Worm (Caenorhabditis elegans) whole organism, L1 larva: ENCODE results near the gene T04C12.11.
A peak's percentile ranks its signal among the peaks of the same experiment; 100 is the strongest.

Experiments used
- C04F5.9 ChIP-seq: sonication (generic microtip); optimal IDR thresholded peaks from 2 replicates; lab custom pipeline; 2016; ENCODE audit warnings: missing genetic modification characterization, missing compliant biosample characterization
- F16B12.6 ChIP-seq: fragments of 150-350 bp; optimal IDR thresholded peaks from 2 replicates; lab custom pipeline; 2014; ENCODE audit warnings: missing biosample characterization, missing genetic modification characterization
- aha-1 ChIP-seq: fragments of 150-350 bp; optimal IDR thresholded peaks from 2 replicates; lab custom pipeline; 2014; ENCODE audit warnings: missing biosample characterization, missing genetic modification characterization
- alr-1 ChIP-seq: fragments of 200-800 bp; sonication (Bioruptor generic); optimal IDR thresholded peaks from 2 replicates; lab custom pipeline; 2018; ENCODE audit warnings: borderline replicate concordance, mild to moderate bottlenecking, missing genetic modification characterization, missing compliant biosample characterization
- blmp-1 ChIP-seq: fragments of 150-350 bp; optimal IDR thresholded peaks from 2 replicates; lab custom pipeline; 2014; ENCODE audit warnings: missing biosample characterization, missing genetic modification characterization
- ceh-63 ChIP-seq: fragments of 200-800 bp; sonication (Bioruptor generic); optimal IDR thresholded peaks from 2 replicates; lab custom pipeline; 2018; ENCODE audit warnings: mild to moderate bottlenecking, missing genetic modification characterization, missing compliant biosample characterization
- ceh-90 ChIP-seq: sonication (generic microtip); optimal IDR thresholded peaks from 2 replicates; lab custom pipeline; 2016; ENCODE audit warnings: missing genetic modification characterization, missing compliant biosample characterization
- efl-1 ChIP-seq, 4 experiments: fragments of 150-350 bp; optimal IDR thresholded peaks in 3 of 4; peaks in 1 of 4; 1 replicate in 1 of 4; 2 replicates in 3 of 4; lab custom pipeline; 2014; ENCODE audit warnings: missing biosample characterization in 2 of 4, missing genetic modification characterization in 2 of 4, missing genetic modification reagents in 2 of 4
- egl-13 ChIP-seq: sonication (generic microtip); optimal IDR thresholded peaks from 2 replicates; lab custom pipeline; 2016; ENCODE audit warnings: missing genotype, missing genetic modification reagents, missing genetic modification characterization, missing compliant biosample characterization
- elt-2 ChIP-seq: sonication (generic microtip); optimal IDR thresholded peaks from 2 replicates; lab custom pipeline; 2016; ENCODE audit warnings: missing genetic modification characterization, mild to moderate bottlenecking, inconsistent platforms, missing compliant biosample characterization, missing genetic modification reagents
- fkh-8 ChIP-seq: sonication (generic microtip); optimal IDR thresholded peaks from 2 replicates; lab custom pipeline; 2016; ENCODE audit warnings: mild to moderate bottlenecking, missing genetic modification characterization, missing compliant biosample characterization
- hlh-4 ChIP-seq: sonication (generic microtip); optimal IDR thresholded peaks from 2 replicates; lab custom pipeline; 2016; ENCODE audit warnings: mild to moderate bottlenecking, missing genetic modification characterization, missing compliant biosample characterization
- isw-1 ChIP-seq: fragments of 200-800 bp; sonication (Bioruptor generic); IDR thresholded peaks from 2 replicates; pipeline ENCODE4 v1.3.6; 2022; ENCODE audit warnings: missing genetic modification characterization, missing compliant biosample characterization
- lin-13 ChIP-seq: fragments of 150-350 bp; optimal IDR thresholded peaks from 2 replicates; lab custom pipeline; 2014; ENCODE audit warnings: missing biosample characterization, missing genetic modification reagents, missing genetic modification characterization
- lin-14 ChIP-seq: fragments of 200-800 bp; sonication (Bioruptor generic); optimal IDR thresholded peaks from 2 replicates; lab custom pipeline; 2018; ENCODE audit warnings: mild to moderate bottlenecking, missing genetic modification characterization, moderate library complexity, missing compliant biosample characterization
- lin-35 ChIP-seq, 2 experiments: fragments of 150-350 bp; optimal IDR thresholded peaks; 2 replicates each; lab custom pipeline; 2014; ENCODE audit warnings: missing biosample characterization in 2 of 2, missing genetic modification characterization in 2 of 2, missing genetic modification reagents in 2 of 2
- mab-9 ChIP-seq: fragments of 200-800 bp; sonication (Bioruptor generic); IDR thresholded peaks from 2 replicates; pipeline ENCODE4 v1.3.6; 2022; ENCODE audit warnings: missing genetic modification reagents, missing genetic modification characterization, missing compliant biosample characterization
- mep-1 ChIP-seq: fragments of 150-350 bp; optimal IDR thresholded peaks from 2 replicates; lab custom pipeline; 2014; ENCODE audit warnings: missing biosample characterization, missing genetic modification characterization
- nhr-47 ChIP-seq: sonication (generic microtip); optimal IDR thresholded peaks from 2 replicates; lab custom pipeline; 2016; ENCODE audit warnings: mild to moderate bottlenecking, missing genetic modification characterization, moderate library complexity, missing compliant biosample characterization
- nhr-71 ChIP-seq: sonication (generic microtip); optimal IDR thresholded peaks from 2 replicates; lab custom pipeline; 2016; ENCODE audit warnings: mild to moderate bottlenecking, missing genetic modification characterization, moderate library complexity, missing compliant biosample characterization
- nhr-76 ChIP-seq: sonication (generic microtip); optimal IDR thresholded peaks from 2 replicates; lab custom pipeline; 2017; ENCODE audit warnings: missing biosample characterization, missing genetic modification characterization
- nhr-85 ChIP-seq: sonication (generic microtip); peaks from one replicate; lab custom pipeline; 2016; ENCODE audit warnings: missing genetic modification characterization, inconsistent platforms, missing compliant biosample characterization
- nhr-90 ChIP-seq: sonication (generic microtip); optimal IDR thresholded peaks from 2 replicates; lab custom pipeline; 2016; ENCODE audit warnings: mild to moderate bottlenecking, missing genetic modification characterization, missing compliant biosample characterization; ENCODE audit not compliant: poor library complexity
- pag-3 ChIP-seq: sonication (generic microtip); optimal IDR thresholded peaks from 2 replicates; lab custom pipeline; 2017; ENCODE audit warnings: missing genetic modification characterization, mild to moderate bottlenecking, missing compliant biosample characterization, antibody characterized with exemption, borderline replicate concordance; ENCODE audit not compliant: insufficient read depth
- rnt-1 ChIP-seq: sonication (generic microtip); optimal IDR thresholded peaks from 2 replicates; lab custom pipeline; 2016; ENCODE audit warnings: mild to moderate bottlenecking, missing genetic modification characterization, moderate library complexity, missing compliant biosample characterization
- sptf-1 ChIP-seq: fragments of 150-350 bp; optimal IDR thresholded peaks from 2 replicates; lab custom pipeline; 2014; ENCODE audit warnings: missing biosample characterization, missing genetic modification characterization
- sup-37 ChIP-seq: fragments of 200-800 bp; sonication (Bioruptor generic); optimal IDR thresholded peaks from 2 replicates; lab custom pipeline; 2018; ENCODE audit warnings: mild to moderate bottlenecking, missing genetic modification characterization, missing compliant biosample characterization
- unc-130 ChIP-seq: fragments of 150-350 bp; optimal IDR thresholded peaks from 2 replicates; lab custom pipeline; 2017; ENCODE audit warnings: missing biosample characterization, missing genetic modification characterization, inconsistent platforms
- unc-30 ChIP-seq: sonication (generic microtip); optimal IDR thresholded peaks from 2 replicates; lab custom pipeline; 2017; ENCODE audit warnings: missing biosample characterization, missing genetic modification characterization
- unc-86 ChIP-seq: sonication (generic microtip); optimal IDR thresholded peaks from 2 replicates; lab custom pipeline; 2016; ENCODE audit warnings: missing genetic modification characterization, missing compliant biosample characterization
- unc-98 ChIP-seq: fragments of 200-800 bp; sonication (Bioruptor generic); IDR thresholded peaks from 2 replicates; pipeline ENCODE4 v1.3.6; 2022; ENCODE audit warnings: missing genetic modification characterization, missing compliant biosample characterization
- vab-15 ChIP-seq: sonication (generic microtip); optimal IDR thresholded peaks from 2 replicates; lab custom pipeline; 2017; ENCODE audit warnings: missing genotype, mild to moderate bottlenecking, missing genetic modification characterization, missing compliant biosample characterization
- ztf-4 ChIP-seq: fragments of 150-350 bp; optimal IDR thresholded peaks from 2 replicates; lab custom pipeline; 2014; ENCODE audit warnings: missing biosample characterization, missing genetic modification characterization

Gene T04C12.11

ce11 chrV:11022817-11023216, 37.3 kb downstream of the T04C12.11 start, which contains the start of the genes C13G3.12 and hot-6:
Gene C13G3.12 (minus strand): TSS chrV:11022917.
Gene hot-6 (minus strand): TSS chrV:11022937.
- no peak for TF ChIP-seq lin-13 (GFP tag; lab: Kevin White, UChicago)
- TF ChIP-seq nhr-90 = no peak
- TF ChIP-seq unc-98 (GFP tag; lab: Robert Waterston, UW) = no peak
- no peak for TF ChIP-seq nhr-76 (tag; lab: Kevin White, UChicago)
- TF ChIP-seq rnt-1 (tag; lab: Kevin White, UChicago) = no peak
- TF ChIP-seq blmp-1 (tag; lab: Kevin White, UChicago) = no peak
- no peak for TF ChIP-seq sptf-1 (tag; lab: Kevin White, UChicago)
- TF ChIP-seq fkh-8 (tag; lab: Kevin White, UChicago) = no peak
- no peak for TF ChIP-seq unc-130 (tag; lab: Kevin White, UChicago)
- TF ChIP-seq ztf-4 (tag; lab: Kevin White, UChicago) = no peak
- no peak for TF ChIP-seq mab-9 (GFP tag; lab: Robert Waterston, UW)
- no peak for TF ChIP-seq pag-3 (tag; lab: Kevin White, UChicago)
- no peak for TF ChIP-seq nhr-71 (tag; lab: Kevin White, UChicago)
- TF ChIP-seq egl-13 (tag; lab: Kevin White, UChicago) = no peak
- no peak for TF ChIP-seq isw-1 (GFP tag; lab: Robert Waterston, UW)

ce11 chrV:11016846-11017553, 43.1 kb downstream of the T04C12.11 start:
- no peak for TF ChIP-seq sptf-1 (tag; lab: Kevin White, UChicago)
- TF ChIP-seq nhr-85 (tag; lab: Kevin White, UChicago) = peak; percentile 58
- no peak for TF ChIP-seq rnt-1 (tag; lab: Kevin White, UChicago)
- no peak for TF ChIP-seq efl-1 (optimal IDR thresholded peaks at IDR 0.05; lab: Kevin White, UChicago)
- peak in 1 of 2 experiments; percentile 72 for TF ChIP-seq efl-1 (GFP tag; optimal IDR thresholded peaks at IDR 0.05 in 1 of 2; lab: Kevin White, UChicago)
- no peak for TF ChIP-seq sup-37
- TF ChIP-seq ztf-4 (tag; lab: Kevin White, UChicago) = no peak
- no peak for TF ChIP-seq mep-1 (tag; lab: Kevin White, UChicago)
- TF ChIP-seq lin-35 (GFP tag; optimal IDR thresholded peaks at IDR 0.05; lab: Kevin White, UChicago) = peak in 1 of 2 experiments; percentile 1
- TF ChIP-seq lin-14 (GFP tag; lab: Kevin White, UChicago) = peak; percentile 5
- TF ChIP-seq C04F5.9 (tag; lab: Kevin White, UChicago) = no peak

- no peak for TF ChIP-seq unc-30
- TF ChIP-seq hlh-4 = peak; percentile 91
- TF ChIP-seq nhr-71 (tag; lab: Kevin White, UChicago) = peak; percentile 33
- TF ChIP-seq vab-15 (tag; lab: Kevin White, UChicago) = no peak
- TF ChIP-seq ceh-90 (tag; lab: Kevin White, UChicago) = no peak
- no peak for TF ChIP-seq fkh-8 (tag; lab: Kevin White, UChicago)
- peak; percentile 4 for TF ChIP-seq nhr-47 (tag; lab: Kevin White, UChicago)
Observed at ce11 chrV:11014758-11015157, 45.3 kb downstream of the T04C12.11 start.

ce11 chrV:11013179-11013578, 46.9 kb downstream of the T04C12.11 start:
- TF ChIP-seq ceh-63 (GFP tag; lab: Kevin White, UChicago) (no peak), alr-1 (tag; lab: Kevin White, UChicago) (no peak), aha-1 (tag; lab: Kevin White, UChicago) (no peak), unc-98 (GFP tag; lab: Robert Waterston, UW) (no peak), unc-86 (tag; lab: Kevin White, UChicago) (no peak), F16B12.6 (tag; lab: Kevin White, UChicago) (no peak), efl-1 (optimal IDR thresholded peaks at IDR 0.05; lab: Kevin White, UChicago) (no peak), efl-1 (GFP tag; optimal IDR thresholded peaks at IDR 0.05 in 1 of 2; lab: Kevin White, UChicago) (no peak), lin-13 (GFP tag; lab: Kevin White, UChicago) (no peak), elt-2 (tag; lab: Kevin White, UChicago) (no peak)
